ENCODE assay signal across 1 fruit fly cellular context in genomic region chr2L:16637335-16637734, dm6.
TF ChIP-seq lines count a peak whose summit lies in the region.

No protein-coding gene starts in this region.

TF ChIP-seq in whole organism, prepupa, 60 proteins besides CTCF, POLR2A, EP300 and RAD21 (continued from another document):
- TF ChIP-seq Lpt (GFP tag; optimal IDR thresholded peaks at IDR 0.05; lab: Kevin White, UChicago), result no peak
- peak; percentile 51; the same call in 2 of the 3 replicates for TF ChIP-seq CG6163 (GFP tag; IDR thresholded peaks at IDR 0.05; lab: Robert Waterston, UW)
- TF ChIP-seq fkh (GFP tag; optimal IDR thresholded peaks at IDR 0.05; lab: Kevin White, UChicago), result peak; percentile 47
- TF ChIP-seq Met (GFP tag; optimal IDR thresholded peaks at IDR 0.05; lab: Kevin White, UChicago), result no peak
